Fruit fly (Drosophila melanogaster) whole organism, prepupa: Measurements from ENCODE around the gene CG13059.

Experiments used
- CG11902 ChIP-seq: fragments of 200-800 bp; sonication (Bioruptor generic); optimal IDR thresholded peaks from 3 replicates; lab custom pipeline; 2016; ENCODE audit warnings: missing biosample characterization, missing genetic modification characterization
- lz ChIP-seq: fragments of 200-800 bp; sonication (Bioruptor generic); optimal IDR thresholded peaks from 3 replicates; lab custom pipeline; 2016; ENCODE audit warnings: missing biosample characterization, missing genetic modification characterization

- TF ChIP-seq CG11902 (GFP tag; lab: Kevin White, UChicago), result no peak
- no peak for TF ChIP-seq lz (GFP tag; lab: Kevin White, UChicago)
These were observed 41.1 kb downstream of the CG13059 start, which contains the start of gene Cpr72Eb for dm6 chr3L:16364599-16364998.
